Worm (Caenorhabditis elegans) whole organism, mixed stage, embryonic: ENCODE data around the gene fkh-8.

Experiments
- ces-1 ChIP-seq: fragments of 150-350 bp; optimal IDR thresholded peaks from 2 replicates; lab custom pipeline; 2014; ENCODE audit warnings: missing biosample characterization, missing genetic modification reagents, missing genetic modification characterization
- flh-1 ChIP-seq: fragments of 200-800 bp; sonication (Bioruptor generic); optimal IDR thresholded peaks from 2 replicates; lab custom pipeline; 2018; ENCODE audit warnings: mild to moderate bottlenecking, missing genetic modification characterization, moderate library complexity, missing compliant biosample characterization
- ham-2 ChIP-seq: fragments of 200-800 bp; sonication (Bioruptor generic); optimal IDR thresholded peaks from 2 replicates; lab custom pipeline; 2018; ENCODE audit warnings: mild to moderate bottlenecking, missing genetic modification characterization, missing compliant biosample characterization
- nhr-12 ChIP-seq: fragments of 150-350 bp; optimal IDR thresholded peaks from 2 replicates; lab custom pipeline; 2014; ENCODE audit warnings: missing biosample characterization, missing genetic modification characterization
- nhr-28 ChIP-seq: fragments of 150-350 bp; optimal IDR thresholded peaks from 2 replicates; lab custom pipeline; 2014; ENCODE audit warnings: missing biosample characterization, missing genetic modification characterization
- tbx-8 ChIP-seq: fragments of 200-800 bp; sonication (Bioruptor generic); optimal IDR thresholded peaks from 2 replicates; lab custom pipeline; 2018; ENCODE audit warnings: mild to moderate bottlenecking, missing genetic modification characterization, moderate library complexity, missing compliant biosample characterization

ce11 chrII:6168714-6169113 is 22.5 kb downstream of the fkh-8 start:
- TF ChIP-seq nhr-12 (tag; lab: Kevin White, UChicago) (no peak), tbx-8 (no peak), ham-2 (no peak), ces-1 (no peak), nhr-28 (tag; lab: Kevin White, UChicago) (no peak), flh-1 (GFP tag; lab: Kevin White, UChicago) (no peak)
